Worm (Caenorhabditis elegans) whole organism, L1 larva: ENCODE measurements around the gene C44C10.15.

Source experiments
- aha-1 ChIP-seq: fragments of 150-350 bp; optimal IDR thresholded peaks from 2 replicates; lab custom pipeline; 2014; ENCODE audit warnings: missing biosample characterization, missing genetic modification characterization
- aly-2 ChIP-seq: fragments of 150-350 bp; optimal IDR thresholded peaks from 2 replicates; lab custom pipeline; 2014; ENCODE audit warnings: missing biosample characterization, missing genetic modification characterization
- ces-1 ChIP-seq: fragments of 150-350 bp; optimal IDR thresholded peaks from 2 replicates; lab custom pipeline; 2014; ENCODE audit warnings: missing biosample characterization, missing genetic modification reagents, missing genetic modification characterization
- dsc-1 ChIP-seq: sonication (generic microtip); optimal IDR thresholded peaks from 2 replicates; lab custom pipeline; 2016; ENCODE audit warnings: mild to moderate bottlenecking, missing genetic modification characterization, missing compliant biosample characterization
- efl-1 ChIP-seq, 4 experiments: fragments of 150-350 bp; optimal IDR thresholded peaks in 3 of 4; peaks in 1 of 4; 1 replicate in 1 of 4; 2 replicates in 3 of 4; lab custom pipeline; 2014; ENCODE audit warnings: missing biosample characterization in 2 of 4, missing genetic modification characterization in 2 of 4, missing genetic modification reagents in 2 of 4
- egl-27 ChIP-seq, 2 experiments: fragments of 150-350 bp in 1 of 2; sonication (generic microtip); optimal IDR thresholded peaks; 3 replicates each; lab custom pipeline; 2017 to 2018; ENCODE audit warnings: missing biosample characterization in 2 of 2, missing genetic modification characterization in 2 of 2, missing genetic modification reagents in 2 of 2
- elt-2 ChIP-seq: sonication (generic microtip); optimal IDR thresholded peaks from 2 replicates; lab custom pipeline; 2016; ENCODE audit warnings: missing genetic modification characterization, mild to moderate bottlenecking, inconsistent platforms, missing compliant biosample characterization, missing genetic modification reagents
- elt-3 ChIP-seq, 6 experiments: fragments of 150-350 bp in 1 of 6; sonication (generic microtip); optimal IDR thresholded peaks; 2 replicates each; lab custom pipeline; 2017 to 2018; ENCODE audit warnings: missing biosample characterization in 6 of 6, missing genetic modification characterization in 6 of 6, inconsistent platforms in 1 of 6
- ets-5 ChIP-seq: fragments of 200-800 bp; sonication (Bioruptor generic); IDR thresholded peaks from 2 replicates; pipeline ENCODE4 v1.3.6; 2022; ENCODE audit warnings: missing genetic modification characterization, missing compliant biosample characterization
- fkh-4 ChIP-seq: sonication (generic microtip); optimal IDR thresholded peaks from 2 replicates; lab custom pipeline; 2016; ENCODE audit warnings: missing compliant biosample characterization, missing genetic modification characterization, borderline replicate concordance
- fkh-8 ChIP-seq: sonication (generic microtip); optimal IDR thresholded peaks from 2 replicates; lab custom pipeline; 2016; ENCODE audit warnings: mild to moderate bottlenecking, missing genetic modification characterization, missing compliant biosample characterization
- lin-13 ChIP-seq: fragments of 150-350 bp; optimal IDR thresholded peaks from 2 replicates; lab custom pipeline; 2014; ENCODE audit warnings: missing biosample characterization, missing genetic modification reagents, missing genetic modification characterization
- lin-14 ChIP-seq: fragments of 200-800 bp; sonication (Bioruptor generic); optimal IDR thresholded peaks from 2 replicates; lab custom pipeline; 2018; ENCODE audit warnings: mild to moderate bottlenecking, missing genetic modification characterization, moderate library complexity, missing compliant biosample characterization
- lin-35 ChIP-seq, 2 experiments: fragments of 150-350 bp; optimal IDR thresholded peaks; 2 replicates each; lab custom pipeline; 2014; ENCODE audit warnings: missing biosample characterization in 2 of 2, missing genetic modification characterization in 2 of 2, missing genetic modification reagents in 2 of 2
- mab-9 ChIP-seq: fragments of 200-800 bp; sonication (Bioruptor generic); IDR thresholded peaks from 2 replicates; pipeline ENCODE4 v1.3.6; 2022; ENCODE audit warnings: missing genetic modification reagents, missing genetic modification characterization, missing compliant biosample characterization
- mdl-1 ChIP-seq, 2 experiments: fragments of 150-350 bp; optimal IDR thresholded peaks; 2 replicates each; lab custom pipeline; 2014 to 2017; ENCODE audit warnings: missing biosample characterization in 2 of 2, missing genetic modification characterization in 2 of 2, inconsistent platforms in 1 of 2
- nhr-20 ChIP-seq: sonication (generic microtip); optimal IDR thresholded peaks from 2 replicates; lab custom pipeline; 2016; ENCODE audit warnings: mild to moderate bottlenecking, missing genetic modification characterization, missing compliant biosample characterization
- nhr-47 ChIP-seq: sonication (generic microtip); optimal IDR thresholded peaks from 2 replicates; lab custom pipeline; 2016; ENCODE audit warnings: mild to moderate bottlenecking, missing genetic modification characterization, moderate library complexity, missing compliant biosample characterization
- nhr-71 ChIP-seq: sonication (generic microtip); optimal IDR thresholded peaks from 2 replicates; lab custom pipeline; 2016; ENCODE audit warnings: mild to moderate bottlenecking, missing genetic modification characterization, moderate library complexity, missing compliant biosample characterization
- nhr-90 ChIP-seq: sonication (generic microtip); optimal IDR thresholded peaks from 2 replicates; lab custom pipeline; 2016; ENCODE audit warnings: mild to moderate bottlenecking, missing genetic modification characterization, missing compliant biosample characterization; ENCODE audit not compliant: poor library complexity
- pax-3 ChIP-seq: fragments of 200-800 bp; sonication (Bioruptor generic); optimal IDR thresholded peaks from 2 replicates; lab custom pipeline; 2018; ENCODE audit warnings: mild to moderate bottlenecking, missing genetic modification characterization, moderate library complexity, missing compliant biosample characterization
- pqm-1 ChIP-seq: sonication (generic microtip); optimal IDR thresholded peaks from 3 replicates; lab custom pipeline; 2017; ENCODE audit warnings: missing biosample characterization, missing genetic modification characterization
- rnt-1 ChIP-seq: sonication (generic microtip); optimal IDR thresholded peaks from 2 replicates; lab custom pipeline; 2016; ENCODE audit warnings: mild to moderate bottlenecking, missing genetic modification characterization, moderate library complexity, missing compliant biosample characterization
- sptf-1 ChIP-seq: fragments of 150-350 bp; optimal IDR thresholded peaks from 2 replicates; lab custom pipeline; 2014; ENCODE audit warnings: missing biosample characterization, missing genetic modification characterization
- sup-37 ChIP-seq: fragments of 200-800 bp; sonication (Bioruptor generic); optimal IDR thresholded peaks from 2 replicates; lab custom pipeline; 2018; ENCODE audit warnings: mild to moderate bottlenecking, missing genetic modification characterization, missing compliant biosample characterization
- tbx-2 ChIP-seq: sonication (generic microtip); optimal IDR thresholded peaks from 2 replicates; lab custom pipeline; 2016; ENCODE audit warnings: missing genetic modification characterization, missing compliant biosample characterization
- tlp-1 ChIP-seq: fragments of 150-350 bp; optimal IDR thresholded peaks from 2 replicates; lab custom pipeline; 2014; ENCODE audit warnings: missing biosample characterization, missing genetic modification characterization
- unc-86 ChIP-seq: sonication (generic microtip); optimal IDR thresholded peaks from 2 replicates; lab custom pipeline; 2016; ENCODE audit warnings: missing genetic modification characterization, missing compliant biosample characterization
- vab-15 ChIP-seq: sonication (generic microtip); optimal IDR thresholded peaks from 2 replicates; lab custom pipeline; 2017; ENCODE audit warnings: missing genotype, mild to moderate bottlenecking, missing genetic modification characterization, missing compliant biosample characterization
- ztf-11 ChIP-seq, 2 experiments: sonication (generic microtip); optimal IDR thresholded peaks; 2 replicates each; lab custom pipeline; 2016 to 2017; ENCODE audit warnings: missing genetic modification characterization in 2 of 2, missing biosample characterization in 1 of 2, missing compliant biosample characterization in 1 of 2

The C44C10.15 gene

ce11 chrX:11700263-11700662, at the start of gene C44C10.15:
Gene C44C10.15 (minus strand): TSS chrX:11700363.
- no peak for TF ChIP-seq sptf-1 (tag; lab: Kevin White, UChicago)
- no peak for TF ChIP-seq vab-15
- TF ChIP-seq rnt-1 (tag; lab: Kevin White, UChicago): no peak
- TF ChIP-seq ets-5 (GFP tag; lab: Robert Waterston, UW): no peak
- no peak for TF ChIP-seq nhr-47 (tag; lab: Kevin White, UChicago)
- TF ChIP-seq, all 84 proteins: peak for 0

- no peak for TF ChIP-seq tlp-1 (tag; lab: Kevin White, UChicago)
- no peak for TF ChIP-seq efl-1 (optimal IDR thresholded peaks at IDR 0.05; lab: Kevin White, UChicago)
- TF ChIP-seq efl-1 (GFP tag; optimal IDR thresholded peaks at IDR 0.05 in 1 of 2; lab: Kevin White, UChicago): peak in 1 of 2 experiments; percentile 75
These were observed 45.8 kb upstream of the C44C10.15 start, which contains the start of gene C40H5.2 for ce11 chrX:11745821-11746485. Gene C40H5.2 (plus strand): TSS chrX:11746076.

ce11 chrX:11743723-11744122, 43.6 kb upstream of the C44C10.15 start:
- TF ChIP-seq elt-3 (tag; optimal IDR thresholded peaks at IDR 0.05; lab: Kevin White, UChicago): no peak
- TF ChIP-seq ces-1 (GFP tag; lab: Kevin White, UChicago): peak; percentile 1
- peak; percentile 28 for TF ChIP-seq lin-14 (GFP tag; lab: Kevin White, UChicago)

ce11 chrX:11738602-11739100, 38.5 kb upstream of the C44C10.15 start, which contains the start of gene nspa-9:
Gene nspa-9 (plus strand): TSS chrX:11739050.
- TF ChIP-seq lin-14 (GFP tag; lab: Kevin White, UChicago): peak; percentile 33
- TF ChIP-seq pqm-1: peak; percentile 46
- TF ChIP-seq nhr-90 (tag; lab: Kevin White, UChicago): peak; percentile 36
- TF ChIP-seq dsc-1 (tag; lab: Kevin White, UChicago): peak; percentile 39
- peak; percentile 92 for TF ChIP-seq elt-2 (tag; lab: Kevin White, UChicago)
- TF ChIP-seq fkh-4: no peak
- peak; percentile 47 for TF ChIP-seq nhr-71
- TF ChIP-seq mdl-1 (tag; optimal IDR thresholded peaks at IDR 0.05; lab: Kevin White, UChicago): peak in 1 of 2 experiments; percentile 57
- TF ChIP-seq aha-1 (tag; lab: Kevin White, UChicago): no peak
- TF ChIP-seq lin-35 (GFP tag; optimal IDR thresholded peaks at IDR 0.05; lab: Kevin White, UChicago): peak in 1 of 2 experiments; percentile 30
- peak; percentile 10 for TF ChIP-seq fkh-8
- TF ChIP-seq nhr-20: peak; percentile 45
- no peak for TF ChIP-seq aly-2 (tag; lab: Kevin White, UChicago)
- TF ChIP-seq mab-9 (GFP tag; lab: Robert Waterston, UW): no peak
- TF ChIP-seq sup-37: no peak
- no peak for TF ChIP-seq unc-86 (tag; lab: Kevin White, UChicago)

ce11 chrX:11737053-11737452, 36.9 kb upstream of the C44C10.15 start, which contains the start of gene D1053.3:
Gene D1053.3 (minus strand): TSS chrX:11737153.
- TF ChIP-seq elt-3 (tag; optimal IDR thresholded peaks at IDR 0.05; lab: Kevin White, UChicago) (no peak), ztf-11 (tag; optimal IDR thresholded peaks at IDR 0.05; lab: Kevin White, UChicago) (no peak), egl-27 (tag; optimal IDR thresholded peaks at IDR 0.05; lab: Kevin White, UChicago) (no peak), pax-3 (tag; lab: Kevin White, UChicago) (no peak), tbx-2 (no peak), unc-86 (tag; lab: Kevin White, UChicago) (no peak), lin-13 (no peak)
